Worm (Caenorhabditis elegans) whole organism, midembryonic: ENCODE results near the gene F46C8.1.

Experiments used
- cog-1 ChIP-seq: sonication (generic microtip); optimal IDR thresholded peaks from 2 replicates; lab custom pipeline; 2016; ENCODE audit warnings: missing genetic modification characterization, missing compliant biosample characterization
- flt-1 ChIP-seq: fragments of 200-800 bp; sonication (Bioruptor generic); IDR thresholded peaks from 2 replicates; pipeline ENCODE4 v1.3.6; 2022; ENCODE audit warnings: missing genetic modification characterization, missing compliant biosample characterization
- klf-2 ChIP-seq: fragments of 200-800 bp; sonication (Bioruptor generic); conservative IDR thresholded peaks from 2 replicates; pipeline ENCODE4 v1.3.6; 2022; ENCODE audit warnings: missing genetic modification reagents, missing genetic modification characterization, missing compliant biosample characterization
- med-1 ChIP-seq: sonication (generic microtip); optimal IDR thresholded peaks from 2 replicates; lab custom pipeline; 2017; ENCODE audit warnings: missing genetic modification characterization, mild to moderate bottlenecking, missing compliant biosample characterization, antibody characterized with exemption, missing genetic modification reagents; ENCODE audit not compliant: insufficient read depth
- ref-1 ChIP-seq: fragments of 200-800 bp; sonication (Bioruptor generic); conservative IDR thresholded peaks from 2 replicates; pipeline ENCODE4 v1.3.6; 2022; ENCODE audit warnings: missing genetic modification reagents, missing genetic modification characterization, missing compliant biosample characterization

DNA sequence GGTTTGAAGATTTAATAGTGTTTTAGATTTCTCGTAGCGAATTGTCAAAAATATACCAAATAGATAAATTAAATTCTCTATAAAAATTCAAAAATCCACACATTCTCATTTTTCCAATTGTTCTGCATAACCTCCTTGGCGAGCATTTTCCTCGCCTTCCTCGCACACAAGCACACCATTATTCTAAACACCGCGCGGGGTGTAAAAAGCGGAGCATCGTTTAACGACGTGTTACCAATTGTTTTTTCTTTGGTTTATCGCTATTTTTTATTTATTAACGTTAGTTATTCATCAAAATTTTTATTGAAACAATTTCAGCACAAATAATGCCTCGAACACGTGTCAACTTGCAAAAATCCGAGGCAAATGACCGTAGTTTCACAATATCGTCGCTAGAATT is 16.7 kb downstream of the F46C8.1 start, which contains the start of gene vps-52:
- TF ChIP-seq flt-1 (GFP tag; lab: Robert Waterston, UW) (no peak), ref-1 (GFP tag; lab: Robert Waterston, UW) (no peak), cog-1 (no peak), klf-2 (GFP tag; lab: Robert Waterston, UW) (no peak), med-1 (no peak)
